Worm (Caenorhabditis elegans) whole organism, young adult: ENCODE results near the gene spp-8.
A peak's percentile ranks its signal among the peaks of the same experiment; 100 is the strongest.

ENCODE experiments used
- B0035.1 ChIP-seq: sonication (generic microtip); optimal IDR thresholded peaks from 2 replicates; lab custom pipeline; 2016; ENCODE audit warnings: missing genetic modification characterization, mild to moderate bottlenecking, missing compliant biosample characterization, missing genotype, missing genetic modification reagents
- F23B12.7 ChIP-seq: sonication (generic microtip); optimal IDR thresholded peaks from 2 replicates; lab custom pipeline; 2017; ENCODE audit warnings: missing genetic modification characterization, mild to moderate bottlenecking, missing compliant biosample characterization, antibody characterized with exemption, moderate library complexity; ENCODE audit not compliant: insufficient read depth
- F37B4.10 ChIP-seq: fragments of 200-800 bp; sonication (Bioruptor generic); IDR thresholded peaks from 2 replicates; pipeline ENCODE4 v1.3.6; 2022; ENCODE audit warnings: missing genetic modification characterization, missing compliant biosample characterization
- F39B2.1 ChIP-seq: fragments of 200-800 bp; sonication (Bioruptor generic); IDR thresholded peaks from 2 replicates; pipeline ENCODE4 v1.3.6; 2022; ENCODE audit warnings: missing genetic modification reagents, missing genetic modification characterization, missing compliant biosample characterization
- F52B5.7 ChIP-seq: sonication (generic microtip); optimal IDR thresholded peaks from 2 replicates; lab custom pipeline; 2016; ENCODE audit warnings: mild to moderate bottlenecking, missing genetic modification characterization, missing compliant biosample characterization
- F57C9.4 ChIP-seq: sonication (generic microtip); optimal IDR thresholded peaks from 2 replicates; lab custom pipeline; 2017; ENCODE audit warnings: mild to moderate bottlenecking, missing genetic modification characterization, missing compliant biosample characterization
- T07F8.4 ChIP-seq: sonication (generic microtip); optimal IDR thresholded peaks from 2 replicates; lab custom pipeline; 2016; ENCODE audit warnings: mild to moderate bottlenecking, missing genetic modification characterization, moderate library complexity, missing compliant biosample characterization
- Y67H2A.10 ChIP-seq: fragments of 200-800 bp; sonication (Bioruptor generic); conservative IDR thresholded peaks from 2 replicates; pipeline ENCODE4 v1.3.6; 2022; ENCODE audit warnings: missing genetic modification reagents, missing genetic modification characterization, missing compliant biosample characterization
- Y79H2A.3 ChIP-seq: fragments of 200-800 bp; sonication (Bioruptor generic); conservative IDR thresholded peaks from 2 replicates; pipeline ENCODE4 v1.3.6; 2022; ENCODE audit warnings: missing genetic modification reagents, missing genetic modification characterization, missing compliant biosample characterization
- atf-7 ChIP-seq: sonication (generic microtip); optimal IDR thresholded peaks from 2 replicates; lab custom pipeline; 2017; ENCODE audit warnings: mild to moderate bottlenecking, missing genetic modification characterization, missing compliant biosample characterization
- athp-1 ChIP-seq: sonication (generic microtip); optimal IDR thresholded peaks from 2 replicates; lab custom pipeline; 2017; ENCODE audit warnings: mild to moderate bottlenecking, missing genetic modification characterization, missing compliant biosample characterization
- attf-3 ChIP-seq: fragments of 200-800 bp; sonication (Bioruptor generic); conservative IDR thresholded peaks from 2 replicates; pipeline ENCODE4 v1.3.6; 2022; ENCODE audit warnings: missing genetic modification reagents, missing genetic modification characterization, missing compliant biosample characterization
- attf-5 ChIP-seq: fragments of 200-800 bp; sonication (Bioruptor generic); optimal IDR thresholded peaks from 2 replicates; lab custom pipeline; 2018; ENCODE audit warnings: mild to moderate bottlenecking, missing genetic modification characterization, missing compliant biosample characterization
- attf-6 ChIP-seq: fragments of 200-800 bp; sonication (Bioruptor generic); IDR thresholded peaks from 2 replicates; pipeline ENCODE4 v1.3.6; 2022; ENCODE audit warnings: missing genetic modification reagents, missing genetic modification characterization, missing compliant biosample characterization
- bed-1 ChIP-seq: fragments of 200-800 bp; sonication (Bioruptor generic); IDR thresholded peaks from 2 replicates; pipeline ENCODE4 v1.3.6; 2022; ENCODE audit warnings: missing genetic modification reagents, missing genetic modification characterization, missing compliant biosample characterization
- bed-2 ChIP-seq: fragments of 200-800 bp; sonication (Bioruptor generic); IDR thresholded peaks from 2 replicates; pipeline ENCODE4 v1.3.6; 2022; ENCODE audit warnings: missing genetic modification reagents, missing genetic modification characterization, missing compliant biosample characterization
- ccch-3 ChIP-seq: fragments of 200-800 bp; sonication (Bioruptor generic); optimal IDR thresholded peaks from 2 replicates; lab custom pipeline; 2018; ENCODE audit warnings: mild to moderate bottlenecking, missing genetic modification characterization, missing compliant biosample characterization
- cebp-1 ChIP-seq, 2 experiments: fragments of 200-800 bp in 1 of 2; sonication (Bioruptor generic) in 1 of 2; sonication (generic microtip) in 1 of 2; IDR thresholded peaks in 1 of 2; optimal IDR thresholded peaks in 1 of 2; 2 replicates each; pipeline versions ENCODE4 v1.3.6 to Lab custom; 2017 to 2022; ENCODE audit warnings: missing compliant biosample characterization in 2 of 2, missing genetic modification characterization in 2 of 2, mild to moderate bottlenecking in 1 of 2, missing genetic modification reagents in 1 of 2, moderate library complexity in 1 of 2
- cebp-2 ChIP-seq: fragments of 200-800 bp; sonication (Bioruptor generic); IDR thresholded peaks from 2 replicates; pipeline ENCODE4 v1.3.6; 2022; ENCODE audit warnings: missing genetic modification characterization, missing compliant biosample characterization
- ceh-40 ChIP-seq: fragments of 200-800 bp; sonication (Bioruptor generic); IDR thresholded peaks from 2 replicates; pipeline ENCODE4 v1.3.6; 2022; ENCODE audit warnings: missing genetic modification characterization, missing compliant biosample characterization
- ceh-79 ChIP-seq: sonication (generic microtip); optimal IDR thresholded peaks from 2 replicates; lab custom pipeline; 2017; ENCODE audit warnings: mild to moderate bottlenecking, missing genetic modification characterization, missing compliant biosample characterization
- chd-7 ChIP-seq: sonication (generic microtip); optimal IDR thresholded peaks from 2 replicates; lab custom pipeline; 2016; ENCODE audit warnings: mild to moderate bottlenecking, missing genetic modification characterization, moderate library complexity, missing compliant biosample characterization
- die-1 ChIP-seq: sonication (generic microtip); optimal IDR thresholded peaks from 2 replicates; lab custom pipeline; 2016; ENCODE audit warnings: missing genotype, mild to moderate bottlenecking, missing genetic modification characterization, missing compliant biosample characterization
- efl-1 ChIP-seq: fragments of 150-350 bp; optimal IDR thresholded peaks from 2 replicates; lab custom pipeline; 2014; ENCODE audit warnings: missing biosample characterization, missing genetic modification reagents, missing genetic modification characterization
- hlh-12 ChIP-seq: sonication (generic microtip); optimal IDR thresholded peaks from 2 replicates; lab custom pipeline; 2016; ENCODE audit warnings: missing genetic modification characterization, missing compliant biosample characterization
- hlh-26 ChIP-seq: fragments of 200-800 bp; sonication (Bioruptor generic); conservative IDR thresholded peaks from 2 replicates; pipeline ENCODE4 v1.3.6; 2022; ENCODE audit warnings: missing genetic modification reagents, missing genetic modification characterization, missing compliant biosample characterization
- lag-1 ChIP-seq: fragments of 200-800 bp; sonication (Bioruptor generic); IDR thresholded peaks from 2 replicates; pipeline ENCODE4 v1.3.6; 2022; ENCODE audit warnings: missing genetic modification reagents, missing genetic modification characterization, missing compliant biosample characterization
- let-526 ChIP-seq: fragments of 200-800 bp; sonication (Bioruptor generic); IDR thresholded peaks from 2 replicates; pipeline ENCODE4 v1.3.6; 2022; ENCODE audit warnings: missing genetic modification reagents, missing genetic modification characterization, missing compliant biosample characterization
- lin-26 ChIP-seq: fragments of 200-800 bp; sonication (Bioruptor generic); IDR thresholded peaks from 2 replicates; pipeline ENCODE4 v1.3.6; 2022; ENCODE audit warnings: missing genetic modification reagents, missing genetic modification characterization, missing compliant biosample characterization
- lin-40 ChIP-seq: sonication (generic microtip); optimal IDR thresholded peaks from 2 replicates; lab custom pipeline; 2016; ENCODE audit warnings: missing genetic modification characterization, mild to moderate bottlenecking, missing compliant biosample characterization, missing genotype, missing genetic modification reagents
- lir-1 ChIP-seq: fragments of 200-800 bp; sonication (Bioruptor generic); conservative IDR thresholded peaks from 2 replicates; pipeline ENCODE4 v1.3.6; 2022; ENCODE audit warnings: missing genetic modification reagents, missing genetic modification characterization, missing compliant biosample characterization
- madf-3 ChIP-seq: fragments of 200-800 bp; sonication (Bioruptor generic); IDR thresholded peaks from 2 replicates; pipeline ENCODE4 v1.3.6; 2022; ENCODE audit warnings: missing genetic modification reagents, missing genetic modification characterization, missing compliant biosample characterization
- madf-8 ChIP-seq: fragments of 200-800 bp; sonication (Bioruptor generic); conservative IDR thresholded peaks from 2 replicates; pipeline ENCODE4 v1.3.6; 2022; ENCODE audit warnings: missing genetic modification reagents, missing genetic modification characterization, missing compliant biosample characterization
- nfya-1 ChIP-seq: sonication (generic microtip); optimal IDR thresholded peaks from 2 replicates; lab custom pipeline; 2017; ENCODE audit warnings: antibody characterized with exemption, missing compliant biosample characterization, missing genetic modification characterization, borderline replicate concordance; ENCODE audit not compliant: insufficient read depth
- nfya-2 ChIP-seq: fragments of 200-800 bp; sonication (Bioruptor generic); IDR thresholded peaks from 2 replicates; pipeline ENCODE4 v1.3.6; 2022; ENCODE audit warnings: missing genetic modification reagents, missing genetic modification characterization, missing compliant biosample characterization
- nhr-120 ChIP-seq: fragments of 200-800 bp; sonication (Bioruptor generic); IDR thresholded peaks from 2 replicates; pipeline ENCODE4 v1.3.6; 2022; ENCODE audit warnings: missing genetic modification characterization, missing compliant biosample characterization
- repo-1 ChIP-seq: sonication (generic microtip); optimal IDR thresholded peaks from 2 replicates; lab custom pipeline; 2017; ENCODE audit warnings: mild to moderate bottlenecking, missing genetic modification characterization, missing compliant biosample characterization
- rpc-1 ChIP-seq, 2 experiments: fragments of 150-350 bp in 1 of 2; sonication (generic microtip) in 1 of 2; optimal IDR thresholded peaks; 2 replicates each; lab custom pipeline; 2014 to 2018; ENCODE audit warnings: missing biosample characterization in 1 of 2, missing genetic modification characterization in 1 of 2, missing genetic modification reagents in 1 of 2, missing genotype in 1 of 2
- sdz-38 ChIP-seq: sonication (generic microtip); optimal IDR thresholded peaks from 2 replicates; lab custom pipeline; 2016; ENCODE audit warnings: missing genotype, missing genetic modification characterization, missing compliant biosample characterization
- sea-2 ChIP-seq: fragments of 200-800 bp; sonication (Bioruptor generic); IDR thresholded peaks from 2 replicates; pipeline ENCODE4 v1.3.6; 2022; ENCODE audit warnings: missing genetic modification characterization, missing compliant biosample characterization
- snpc-1.3 ChIP-seq: sonication (generic microtip); optimal IDR thresholded peaks from 2 replicates; lab custom pipeline; 2017; ENCODE audit warnings: missing genetic modification characterization, mild to moderate bottlenecking, missing compliant biosample characterization, antibody characterized with exemption, moderate library complexity, missing genotype, missing genetic modification reagents; ENCODE audit not compliant: insufficient read depth
- unc-130 ChIP-seq: sonication (generic microtip); optimal IDR thresholded peaks from 2 replicates; lab custom pipeline; 2016; ENCODE audit warnings: missing genetic modification reagents, missing genetic modification characterization, missing compliant biosample characterization
- zfh-2 ChIP-seq: fragments of 200-800 bp; sonication (Bioruptor generic); conservative IDR thresholded peaks from 2 replicates; pipeline ENCODE4 v1.3.6; 2022; ENCODE audit warnings: missing genetic modification reagents, missing genetic modification characterization, missing compliant biosample characterization
- ztf-25 ChIP-seq: fragments of 200-800 bp; sonication (Bioruptor generic); IDR thresholded peaks from 2 replicates; pipeline ENCODE4 v1.3.6; 2022; ENCODE audit warnings: missing genetic modification reagents, missing genetic modification characterization, missing compliant biosample characterization

Gene spp-8

ce11 chrIV:8487183-8487582 is 5.7 kb downstream of the spp-8 start, which contains the start of gene srlf-3:
srlf-3 (plus strand) TSS chrIV:8487483.
- TF ChIP-seq ccch-3 (GFP tag; lab: Kevin White, UChicago) (no peak), attf-5 (no peak), ceh-79 (tag; lab: Kevin White, UChicago) (no peak), F52B5.7 (no peak), unc-130 (GFP tag; lab: Kevin White, UChicago) (no peak), cebp-1 (GFP tag; IDR thresholded peaks at IDR 0.05; lab: Robert Waterston, UW) (no peak), cebp-1 (tag; optimal IDR thresholded peaks at IDR 0.05; lab: Kevin White, UChicago) (no peak), Y67H2A.10 (GFP tag; lab: Robert Waterston, UW) (no peak), rpc-1 (optimal IDR thresholded peaks at IDR 0.05; lab: Kevin White, UChicago) (no peak), rpc-1 (tag; optimal IDR thresholded peaks at IDR 0.05; lab: Kevin White, UChicago) (no peak), chd-7 (tag; lab: Kevin White, UChicago) (no peak), F23B12.7 (tag; lab: Kevin White, UChicago) (no peak), attf-3 (GFP tag; lab: Robert Waterston, UW) (no peak), repo-1 (tag; lab: Kevin White, UChicago) (no peak)

- TF ChIP-seq zfh-2 (GFP tag; lab: Robert Waterston, UW) (0 out of 2 replicates have a peak, but pooled peaks have one; percentile 25), lin-26 (GFP tag; lab: Robert Waterston, UW) (no peak), T07F8.4 (tag; lab: Kevin White, UChicago) (no peak), rpc-1 (optimal IDR thresholded peaks at IDR 0.05; lab: Kevin White, UChicago) (no peak), rpc-1 (tag; optimal IDR thresholded peaks at IDR 0.05; lab: Kevin White, UChicago) (no peak)
These were observed 6.6 kb downstream of the spp-8 start for ce11 chrIV:8488043-8488442.

- TF ChIP-seq efl-1 (GFP tag; lab: Kevin White, UChicago) (no peak), atf-7 (tag; lab: Kevin White, UChicago) (no peak), attf-3 (GFP tag; lab: Robert Waterston, UW) (no peak), snpc-1.3 (no peak), ceh-40 (GFP tag; lab: Robert Waterston, UW) (no peak), bed-1 (GFP tag; lab: Robert Waterston, UW) (no peak), ceh-79 (tag; lab: Kevin White, UChicago) (no peak), sdz-38 (tag; lab: Kevin White, UChicago) (no peak), nfya-2 (GFP tag; lab: Robert Waterston, UW) (no peak), madf-8 (no peak), B0035.1 (no peak), madf-3 (no peak), athp-1 (tag; lab: Kevin White, UChicago) (no peak), die-1 (tag; lab: Kevin White, UChicago) (no peak), sea-2 (GFP tag; lab: Robert Waterston, UW) (no peak), attf-6 (GFP tag; lab: Robert Waterston, UW) (no peak), hlh-26 (GFP tag; lab: Robert Waterston, UW) (no peak), lir-1 (GFP tag; lab: Robert Waterston, UW) (no peak), lin-40 (tag; lab: Kevin White, UChicago) (no peak), let-526 (GFP tag; lab: Robert Waterston, UW) (no peak)
- TF ChIP-seq, all 124 proteins: peak for 0
These were observed 8.5 kb downstream of the spp-8 start, which contains the start of gene srlf-2 for ce11 chrIV:8489915-8490314. srlf-2 (plus strand) TSS chrIV:8490215.

- TF ChIP-seq atf-7 (tag; lab: Kevin White, UChicago) (no peak), bed-2 (GFP tag; lab: Robert Waterston, UW) (no peak), cebp-2 (GFP tag; lab: Robert Waterston, UW) (no peak), nhr-120 (GFP tag; lab: Robert Waterston, UW) (no peak), F37B4.10 (no peak), nfya-1 (tag; lab: Kevin White, UChicago) (no peak), ztf-25 (no peak), ceh-40 (GFP tag; lab: Robert Waterston, UW) (no peak), athp-1 (tag; lab: Kevin White, UChicago) (no peak), F39B2.1 (no peak), F57C9.4 (tag; lab: Kevin White, UChicago) (no peak), hlh-12 (tag; lab: Kevin White, UChicago) (no peak), Y79H2A.3 (no peak), lag-1 (GFP tag; lab: Robert Waterston, UW) (no peak)
These were observed 10.8 kb downstream of the spp-8 start, which contains the start of gene sru-7 for ce11 chrIV:8492242-8492641. sru-7 (plus strand) TSS chrIV:8492542.
